Worm (Caenorhabditis elegans): ENCODE results near the gene T26E4.18.
"Not testable (repeated sequence)": the region's sequence is repeated elsewhere in the genome, so short reads cannot be mapped to it uniquely, and the experiment has no call there.

DNA sequence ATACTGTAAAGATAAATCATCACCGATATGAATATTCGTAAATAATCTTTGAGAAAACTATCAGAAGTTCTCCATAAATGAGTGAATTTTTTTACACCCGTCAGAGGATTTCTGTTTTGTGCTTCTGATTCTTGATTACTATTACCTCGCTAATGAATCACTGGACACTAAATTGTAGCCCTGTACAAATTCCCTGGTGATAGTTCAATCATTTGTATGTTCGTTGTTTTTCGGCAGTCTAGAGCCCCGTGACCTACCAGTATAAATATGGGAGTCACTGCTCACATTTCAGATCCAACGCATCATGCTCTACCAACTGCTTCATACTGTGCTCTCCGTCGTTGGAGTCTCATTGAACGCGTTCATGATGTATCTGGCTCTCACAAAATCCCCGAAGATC lies 569 bp downstream of the T26E4.18 start, which contains the start of gene srd-27:
- TF ChIP-seq F23B12.7 (tag; optimal IDR thresholded peaks at IDR 0.05; ENCODE audit: insufficient read depth); pha-4 (tag; optimal IDR thresholded peaks at IDR 0.05); hlh-26 (GFP tag; conservative IDR thresholded peaks at IDR 0.05); Y79H2A.3 (GFP tag; conservative IDR thresholded peaks at IDR 0.05); efl-1 (GFP tag; optimal IDR thresholded peaks at IDR 0.05); tbp1 (GFP tag; optimal IDR thresholded peaks at IDR 0.05); ceh-27 (GFP tag; optimal IDR thresholded peaks at IDR 0.05); ztf-28 (GFP tag; IDR thresholded peaks at IDR 0.05); ekl-4 (GFP tag; IDR thresholded peaks at IDR 0.05); attf-5 (GFP tag; optimal IDR thresholded peaks at IDR 0.05); Y53G8AR.9 (GFP tag; conservative IDR thresholded peaks at IDR 0.05): not testable (repeated sequence)

Data from whole organism, young adult.